Worm (Caenorhabditis elegans) whole organism, young adult: ENCODE results near the gene ssna-1.

ENCODE experiments used
- B0261.1 ChIP-seq: sonication (generic microtip); optimal IDR thresholded peaks from 2 replicates; lab custom pipeline; 2016; ENCODE audit warnings: mild to moderate bottlenecking, missing genetic modification characterization, moderate library complexity, missing compliant biosample characterization
- C17E4.6 ChIP-seq: fragments of 200-800 bp; sonication (Bioruptor generic); IDR thresholded peaks from 2 replicates; pipeline ENCODE4 v1.3.6; 2022; ENCODE audit warnings: missing genetic modification reagents, missing genetic modification characterization, missing compliant biosample characterization
- F39B2.1 ChIP-seq: fragments of 200-800 bp; sonication (Bioruptor generic); IDR thresholded peaks from 2 replicates; pipeline ENCODE4 v1.3.6; 2022; ENCODE audit warnings: missing genetic modification reagents, missing genetic modification characterization, missing compliant biosample characterization
- F49E8.2 ChIP-seq: sonication (generic microtip); optimal IDR thresholded peaks from 3 replicates; lab custom pipeline; 2017; ENCODE audit warnings: missing genetic modification characterization, mild to moderate bottlenecking, missing compliant biosample characterization, antibody characterized with exemption, moderate library complexity; ENCODE audit not compliant: insufficient read depth
- F52B5.7 ChIP-seq: sonication (generic microtip); optimal IDR thresholded peaks from 2 replicates; lab custom pipeline; 2016; ENCODE audit warnings: mild to moderate bottlenecking, missing genetic modification characterization, missing compliant biosample characterization
- F57C9.4 ChIP-seq: sonication (generic microtip); optimal IDR thresholded peaks from 2 replicates; lab custom pipeline; 2017; ENCODE audit warnings: mild to moderate bottlenecking, missing genetic modification characterization, missing compliant biosample characterization
- K12H6.12 ChIP-seq: fragments of 200-800 bp; sonication (Bioruptor generic); optimal IDR thresholded peaks from 2 replicates; lab custom pipeline; 2018; ENCODE audit warnings: mild to moderate bottlenecking, missing genetic modification characterization, missing compliant biosample characterization
- Y53G8AR.9 ChIP-seq: fragments of 200-800 bp; sonication (Bioruptor generic); conservative IDR thresholded peaks from 2 replicates; pipeline ENCODE4 v1.3.6; 2022; ENCODE audit warnings: missing genetic modification reagents, missing genetic modification characterization, missing compliant biosample characterization
- Y95B8A.8 ChIP-seq: fragments of 200-800 bp; sonication (Bioruptor generic); IDR thresholded peaks from 2 replicates; pipeline ENCODE4 v1.3.6; 2022; ENCODE audit warnings: missing genetic modification reagents, missing genetic modification characterization, missing compliant biosample characterization
- aptf-3 ChIP-seq: fragments of 200-800 bp; sonication (Bioruptor generic); IDR thresholded peaks from 2 replicates; pipeline ENCODE4 v1.3.6; 2022; ENCODE audit warnings: missing genetic modification characterization, missing compliant biosample characterization
- attf-3 ChIP-seq: fragments of 200-800 bp; sonication (Bioruptor generic); conservative IDR thresholded peaks from 2 replicates; pipeline ENCODE4 v1.3.6; 2022; ENCODE audit warnings: missing genetic modification reagents, missing genetic modification characterization, missing compliant biosample characterization
- attf-6 ChIP-seq: fragments of 200-800 bp; sonication (Bioruptor generic); IDR thresholded peaks from 2 replicates; pipeline ENCODE4 v1.3.6; 2022; ENCODE audit warnings: missing genetic modification reagents, missing genetic modification characterization, missing compliant biosample characterization
- bed-2 ChIP-seq: fragments of 200-800 bp; sonication (Bioruptor generic); IDR thresholded peaks from 2 replicates; pipeline ENCODE4 v1.3.6; 2022; ENCODE audit warnings: missing genetic modification reagents, missing genetic modification characterization, missing compliant biosample characterization
- ceh-100 ChIP-seq: fragments of 200-800 bp; sonication (Bioruptor generic); IDR thresholded peaks from 2 replicates; pipeline ENCODE4 v1.3.6; 2022; ENCODE audit warnings: missing genetic modification reagents, missing genetic modification characterization, missing compliant biosample characterization
- ceh-79 ChIP-seq: sonication (generic microtip); optimal IDR thresholded peaks from 2 replicates; lab custom pipeline; 2017; ENCODE audit warnings: mild to moderate bottlenecking, missing genetic modification characterization, missing compliant biosample characterization
- ceh-91 ChIP-seq: fragments of 200-800 bp; sonication (Bioruptor generic); IDR thresholded peaks from 2 replicates; pipeline ENCODE4 v1.3.6; 2022; ENCODE audit warnings: missing genetic modification reagents, missing genetic modification characterization, missing compliant biosample characterization
- egl-18 ChIP-seq: fragments of 200-800 bp; sonication (Bioruptor generic); IDR thresholded peaks from 2 replicates; pipeline ENCODE4 v1.3.6; 2022; ENCODE audit warnings: missing genetic modification reagents, missing genetic modification characterization, missing compliant biosample characterization
- egl-44 ChIP-seq: fragments of 200-800 bp; sonication (Bioruptor generic); IDR thresholded peaks from 2 replicates; pipeline ENCODE4 v1.3.6; 2022; ENCODE audit warnings: missing genetic modification reagents, missing genetic modification characterization, missing compliant biosample characterization
- egrh-3 ChIP-seq: fragments of 200-800 bp; sonication (Bioruptor generic); IDR thresholded peaks from 2 replicates; pipeline ENCODE4 v1.3.6; 2022; ENCODE audit warnings: missing genetic modification reagents, missing genetic modification characterization, missing compliant biosample characterization
- ekl-4 ChIP-seq: fragments of 200-800 bp; sonication (Bioruptor generic); IDR thresholded peaks from 2 replicates; pipeline ENCODE4 v1.3.6; 2022; ENCODE audit warnings: missing genetic modification reagents, missing genetic modification characterization, missing compliant biosample characterization
- ets-4 ChIP-seq: fragments of 200-800 bp; sonication (Bioruptor generic); optimal IDR thresholded peaks from 2 replicates; lab custom pipeline; 2018; ENCODE audit warnings: mild to moderate bottlenecking, missing genetic modification characterization, missing compliant biosample characterization
- hmg-1.2 ChIP-seq: fragments of 200-800 bp; sonication (Bioruptor generic); IDR thresholded peaks from 2 replicates; pipeline ENCODE4 v1.3.6; 2022; ENCODE audit warnings: missing genetic modification reagents, missing genetic modification characterization, missing compliant biosample characterization
- hmg-20 ChIP-seq: fragments of 200-800 bp; sonication (Bioruptor generic); IDR thresholded peaks from 2 replicates; pipeline ENCODE4 v1.3.6; 2022; ENCODE audit warnings: missing genetic modification reagents, missing genetic modification characterization, missing compliant biosample characterization
- hrde-1 ChIP-seq: sonication (generic microtip); optimal IDR thresholded peaks from 2 replicates; lab custom pipeline; 2016; ENCODE audit warnings: missing genetic modification characterization, mild to moderate bottlenecking, missing compliant biosample characterization, moderate library complexity, missing genotype, missing genetic modification reagents, borderline replicate concordance
- hsf-1 ChIP-seq: fragments of 200-800 bp; sonication (Bioruptor generic); IDR thresholded peaks from 2 replicates; pipeline ENCODE4 v1.3.6; 2022; ENCODE audit warnings: missing genetic modification reagents, missing genetic modification characterization, missing compliant biosample characterization
- lin-54 ChIP-seq: fragments of 200-800 bp; sonication (Bioruptor generic); optimal IDR thresholded peaks from 2 replicates; lab custom pipeline; 2018; ENCODE audit warnings: mild to moderate bottlenecking, missing genetic modification characterization, missing compliant biosample characterization
- madf-6 ChIP-seq: fragments of 200-800 bp; sonication (Bioruptor generic); IDR thresholded peaks from 2 replicates; pipeline ENCODE4 v1.3.6; 2022; ENCODE audit warnings: missing genetic modification reagents, missing genetic modification characterization, missing compliant biosample characterization
- mcd-1 ChIP-seq: fragments of 200-800 bp; sonication (Bioruptor generic); IDR thresholded peaks from 2 replicates; pipeline ENCODE4 v1.3.6; 2022; ENCODE audit warnings: missing genetic modification reagents, missing genetic modification characterization, missing compliant biosample characterization
- mel-28 ChIP-seq: sonication (generic microtip); optimal IDR thresholded peaks from 2 replicates; lab custom pipeline; 2016; ENCODE audit warnings: borderline replicate concordance, mild to moderate bottlenecking, missing genetic modification characterization, missing compliant biosample characterization
- nhr-27 ChIP-seq: fragments of 200-800 bp; sonication (Bioruptor generic); optimal IDR thresholded peaks from 2 replicates; lab custom pipeline; 2018; ENCODE audit warnings: mild to moderate bottlenecking, missing genetic modification characterization, moderate library complexity, missing compliant biosample characterization
- nhr-80 ChIP-seq: sonication (generic microtip); optimal IDR thresholded peaks from 2 replicates; lab custom pipeline; 2016; ENCODE audit warnings: missing genetic modification characterization, missing compliant biosample characterization
- nhr-90 ChIP-seq: sonication (generic microtip); optimal IDR thresholded peaks from 2 replicates; lab custom pipeline; 2016; ENCODE audit warnings: missing genotype, mild to moderate bottlenecking, missing genetic modification characterization, missing compliant biosample characterization
- pha-4 ChIP-seq: fragments of 150-350 bp; sonication (generic microtip); optimal IDR thresholded peaks from 2 replicates; lab custom pipeline; 2014; ENCODE audit warnings: missing biosample characterization, missing genetic modification reagents, missing genetic modification characterization
- repo-1 ChIP-seq: sonication (generic microtip); optimal IDR thresholded peaks from 2 replicates; lab custom pipeline; 2017; ENCODE audit warnings: mild to moderate bottlenecking, missing genetic modification characterization, missing compliant biosample characterization
- snpc-1.1 ChIP-seq: sonication (generic microtip); optimal IDR thresholded peaks from 2 replicates; lab custom pipeline; 2017; ENCODE audit warnings: missing genetic modification characterization, mild to moderate bottlenecking, missing compliant biosample characterization, antibody characterized with exemption, moderate library complexity, missing genotype, missing genetic modification reagents; ENCODE audit not compliant: insufficient read depth
- sptf-2 ChIP-seq: fragments of 200-800 bp; sonication (Bioruptor generic); optimal IDR thresholded peaks from 2 replicates; lab custom pipeline; 2018; ENCODE audit warnings: mild to moderate bottlenecking, missing genetic modification characterization, missing compliant biosample characterization
- tbp1 ChIP-seq: fragments of 200-800 bp; sonication (Bioruptor generic); optimal IDR thresholded peaks from 2 replicates; lab custom pipeline; 2018; ENCODE audit warnings: mild to moderate bottlenecking, missing genetic modification characterization, missing compliant biosample characterization
- tbx-9 ChIP-seq: sonication (generic microtip); optimal IDR thresholded peaks from 2 replicates; lab custom pipeline; 2016; ENCODE audit warnings: borderline replicate concordance, missing genetic modification characterization, inconsistent platforms, missing compliant biosample characterization
- unc-62 ChIP-seq: fragments of 150-350 bp; optimal IDR thresholded peaks from 2 replicates; lab custom pipeline; 2014; ENCODE audit warnings: missing biosample characterization, missing genetic modification reagents, missing genetic modification characterization
- zfh-2 ChIP-seq: fragments of 200-800 bp; sonication (Bioruptor generic); conservative IDR thresholded peaks from 2 replicates; pipeline ENCODE4 v1.3.6; 2022; ENCODE audit warnings: missing genetic modification reagents, missing genetic modification characterization, missing compliant biosample characterization
- ztf-18 ChIP-seq: sonication (generic microtip); optimal IDR thresholded peaks from 2 replicates; lab custom pipeline; 2016; ENCODE audit warnings: missing genotype, mild to moderate bottlenecking, missing genetic modification characterization, missing compliant biosample characterization
- ztf-6 ChIP-seq: fragments of 200-800 bp; sonication (Bioruptor generic); IDR thresholded peaks from 2 replicates; pipeline ENCODE4 v1.3.6; 2022; ENCODE audit warnings: missing genetic modification reagents, missing genetic modification characterization, missing compliant biosample characterization

ssna-1 gene

ce11 chrIV:396373-396772 is 8.5 kb downstream of the ssna-1 start, which contains the start of gene rrp-8 (continued):
- TF ChIP-seq nhr-80 (tag; lab: Kevin White, UChicago) (no peak), nhr-90 (no peak), C17E4.6 (GFP tag; lab: Robert Waterston, UW) (no peak), nhr-27 (tag; lab: Kevin White, UChicago) (no peak), egl-44 (GFP tag; lab: Robert Waterston, UW) (no peak), lin-54 (peak; percentile 16), ztf-6 (GFP tag; lab: Robert Waterston, UW) (no peak), ekl-4 (GFP tag; lab: Robert Waterston, UW) (peak; percentile 61; the same call in 1 of the 2 replicates), Y95B8A.8 (GFP tag; lab: Robert Waterston, UW) (no peak), aptf-3 (no peak), tbp1 (no peak), F52B5.7 (tag; lab: Kevin White, UChicago) (no peak), hmg-20 (GFP tag; lab: Robert Waterston, UW) (no peak), tbx-9 (tag; lab: Kevin White, UChicago) (peak; percentile 3), bed-2 (no peak), B0261.1 (tag; lab: Kevin White, UChicago) (no peak), sptf-2 (GFP tag; lab: Kevin White, UChicago) (no peak), F57C9.4 (tag; lab: Kevin White, UChicago) (no peak), hrde-1 (tag; lab: Kevin White, UChicago) (peak; percentile 66), K12H6.12 (tag; lab: Kevin White, UChicago) (no peak), mel-28 (tag; lab: Kevin White, UChicago) (no peak), egl-18 (GFP tag; lab: Robert Waterston, UW) (no peak), snpc-1.1 (tag; lab: Kevin White, UChicago) (peak; percentile 51), ceh-91 (GFP tag; lab: Robert Waterston, UW) (no peak), repo-1 (tag; lab: Kevin White, UChicago) (peak; percentile 26), hmg-1.2 (no peak), ceh-100 (GFP tag; lab: Robert Waterston, UW) (no peak; the same call in 1 of the 2 replicates), F39B2.1 (GFP tag; lab: Robert Waterston, UW) (no peak), madf-6 (GFP tag; lab: Robert Waterston, UW) (peak; percentile 17; the same call in 1 of the 2 replicates), F49E8.2 (tag; lab: Kevin White, UChicago) (no peak), attf-6 (GFP tag; lab: Robert Waterston, UW) (no peak), ets-4 (GFP tag; lab: Kevin White, UChicago) (no peak)
- TF ChIP-seq, all 124 proteins: peak for 15

ce11 chrIV:401395-401794 is 13.5 kb downstream of the ssna-1 start, which contains the start of gene gpa-4:
Gene gpa-4, plus strand, starts transcription at chrIV:401695.
- TF ChIP-seq zfh-2 (GFP tag; lab: Robert Waterston, UW): no peak
- TF ChIP-seq C17E4.6 (GFP tag; lab: Robert Waterston, UW): no peak
- TF ChIP-seq mcd-1 (GFP tag; lab: Robert Waterston, UW): no peak
- no peak for TF ChIP-seq unc-62 (GFP tag; lab: Kevin White, UChicago)
- TF ChIP-seq ztf-18 (tag; lab: Kevin White, UChicago): no peak
- TF ChIP-seq ceh-79: no peak
- TF ChIP-seq snpc-1.1 (tag; lab: Kevin White, UChicago): no peak
- TF ChIP-seq attf-3: no peak
- no peak for TF ChIP-seq hsf-1
- no peak for TF ChIP-seq nhr-90
- no peak for TF ChIP-seq pha-4
- TF ChIP-seq Y53G8AR.9 (GFP tag; lab: Robert Waterston, UW): no peak
- no peak for TF ChIP-seq egrh-3 (GFP tag; lab: Robert Waterston, UW)
- TF ChIP-seq, all 124 proteins: peak for 0
